Fruit fly (Drosophila melanogaster): ENCODE results near the gene sov.

dm6 chrX:6795987-6796691 lies 40.0 kb downstream of the sov start:
- no peak for TF ChIP-seq GATAd (GFP tag; optimal IDR thresholded peaks at IDR 0.05)
- no peak for TF ChIP-seq fru (GFP tag; optimal IDR thresholded peaks at IDR 0.05)
- no peak for TF ChIP-seq Hr83 (GFP tag; optimal IDR thresholded peaks at IDR 0.05; ENCODE audit: poor library complexity, severe bottlenecking)
- no peak for TF ChIP-seq Abd-B (GFP tag; optimal IDR thresholded peaks at IDR 0.05)
- no peak for TF ChIP-seq pan (optimal IDR thresholded peaks at IDR 0.05)
- TF ChIP-seq Vsx2 (GFP tag; optimal IDR thresholded peaks at IDR 0.05; ENCODE audit: partially characterized antibody): no peak
- TF ChIP-seq CrebA (GFP tag; optimal IDR thresholded peaks at IDR 0.05; ENCODE audit: borderline replicate concordance): no peak
- TF ChIP-seq Hnf4 (GFP tag; optimal IDR thresholded peaks at IDR 0.05): no peak
- TF ChIP-seq h (GFP tag; optimal IDR thresholded peaks at IDR 0.05): no peak
- TF ChIP-seq Hr78 (GFP tag; optimal IDR thresholded peaks at IDR 0.05): no peak
- TF ChIP-seq woc (GFP tag; optimal IDR thresholded peaks at IDR 0.05): no peak
- no peak for TF ChIP-seq Sp1 (GFP tag; optimal IDR thresholded peaks at IDR 0.05)
- TF ChIP-seq rgr (GFP tag; optimal IDR thresholded peaks at IDR 0.05): no peak
- no peak for TF ChIP-seq OdsH (GFP tag; optimal IDR thresholded peaks at IDR 0.05)

Data from whole organism, wandering third instar larva.